Worm (Caenorhabditis elegans): ENCODE results near the gene irld-57.

The irld-57 gene

ce11 chrV:15712385-15712784 lies 14.1 kb downstream of the irld-57 start:
- no peak for TF ChIP-seq sox-4 (tag; optimal IDR thresholded peaks at IDR 0.05)
- no peak for TF ChIP-seq pros-1 (tag; optimal IDR thresholded peaks at IDR 0.05)
- TF ChIP-seq hlh-8 (tag; optimal IDR thresholded peaks at IDR 0.05), result no peak
- no peak for TF ChIP-seq unc-55 (GFP tag; optimal IDR thresholded peaks at IDR 0.05)
- no peak for TF ChIP-seq C38D4.7 (GFP tag; optimal IDR thresholded peaks at IDR 0.05)
- TF ChIP-seq F13H6.1 (tag; optimal IDR thresholded peaks at IDR 0.05), result no peak
- no peak for TF ChIP-seq T23F11.4 (GFP tag; optimal IDR thresholded peaks at IDR 0.05)
- TF ChIP-seq ceh-19 (GFP tag; optimal IDR thresholded peaks at IDR 0.05), result no peak
- TF ChIP-seq sdc-2 (tag; optimal IDR thresholded peaks at IDR 0.05), result no peak
- no peak for TF ChIP-seq ceh-18 (tag; optimal IDR thresholded peaks at IDR 0.05)
- TF ChIP-seq tbx-7 (tag; optimal IDR thresholded peaks at IDR 0.05), result no peak
- TF ChIP-seq ceh-45 (GFP tag; IDR thresholded peaks at IDR 0.05), result no peak
- TF ChIP-seq che-1 (tag; optimal IDR thresholded peaks at IDR 0.05), result no peak
- TF ChIP-seq madf-2 (tag; optimal IDR thresholded peaks at IDR 0.05), result no peak
- TF ChIP-seq hlh-15 (tag; optimal IDR thresholded peaks at IDR 0.05), result no peak
- no peak for TF ChIP-seq eyg-1 (tag; optimal IDR thresholded peaks at IDR 0.05)
- no peak for TF ChIP-seq ztf-16 (tag; optimal IDR thresholded peaks at IDR 0.05)

- no peak for TF ChIP-seq elt-4 (tag; optimal IDR thresholded peaks at IDR 0.05)
- no peak for TF ChIP-seq ceh-30 (tag; optimal IDR thresholded peaks at IDR 0.05)
- no peak for TF ChIP-seq dve-1 (tag; optimal IDR thresholded peaks at IDR 0.05)
- no peak for TF ChIP-seq mec-3 (tag; optimal IDR thresholded peaks at IDR 0.05; ENCODE audit: borderline replicate concordance)
- no peak for TF ChIP-seq C08G9.2 (tag; optimal IDR thresholded peaks at IDR 0.05)
- no peak for TF ChIP-seq zip-5 (tag; optimal IDR thresholded peaks at IDR 0.05)
- no peak for TF ChIP-seq odd-2 (tag; optimal IDR thresholded peaks at IDR 0.05)
- TF ChIP-seq pros-1 (tag; optimal IDR thresholded peaks at IDR 0.05), result no peak
- no peak for TF ChIP-seq pha-4 (tag; optimal IDR thresholded peaks at IDR 0.05)
- no peak for TF ChIP-seq K09A11.1 (tag; optimal IDR thresholded peaks at IDR 0.05; ENCODE audit: insufficient read depth)
Observed at ce11 chrV:15711898-15712297, 14.6 kb downstream of the irld-57 start, which contains the start of gene str-101. str-101 (minus strand) TSS chrV:15711998.

ce11 chrV:15710401-15710800 lies 16.1 kb downstream of the irld-57 start, which contains the start of gene Y6E2A.1:
Y6E2A.1 (minus strand) TSS chrV:15710501.
- TF ChIP-seq ceh-30 (tag; optimal IDR thresholded peaks at IDR 0.05) (no peak), pax-1 (tag; optimal IDR thresholded peaks at IDR 0.05) (no peak), pag-3 (tag; optimal IDR thresholded peaks at IDR 0.05; ENCODE audit: borderline replicate concordance) (no peak), F13H6.1 (tag; optimal IDR thresholded peaks at IDR 0.05) (no peak), T23F11.4 (GFP tag; optimal IDR thresholded peaks at IDR 0.05) (no peak), dve-1 (tag; optimal IDR thresholded peaks at IDR 0.05) (no peak), C38D4.7 (GFP tag; optimal IDR thresholded peaks at IDR 0.05) (no peak)

ce11 chrV:15707982-15708381 lies 18.5 kb downstream of the irld-57 start:
- TF ChIP-seq sox-4 (tag; optimal IDR thresholded peaks at IDR 0.05) (no peak), pros-1 (tag; optimal IDR thresholded peaks at IDR 0.05) (no peak)

- TF ChIP-seq ceh-34 (tag; optimal IDR thresholded peaks at IDR 0.05) (no peak), ceh-6 (GFP tag; optimal IDR thresholded peaks at IDR 0.05) (no peak), K02D7.2 (tag; optimal IDR thresholded peaks at IDR 0.05) (no peak), fkh-10 (GFP tag; optimal IDR thresholded peaks at IDR 0.05) (no peak), ztf-16 (tag; optimal IDR thresholded peaks at IDR 0.05) (no peak), lin-11 (tag; optimal IDR thresholded peaks at IDR 0.05) (no peak), unc-55 (GFP tag; optimal IDR thresholded peaks at IDR 0.05) (no peak), hlh-6 (tag; optimal IDR thresholded peaks at IDR 0.05) (no peak), hlh-15 (tag; optimal IDR thresholded peaks at IDR 0.05) (no peak)
Observed at ce11 chrV:15704745-15705144, 21.8 kb downstream of the irld-57 start, which contains the start of gene twk-34. twk-34 (plus strand) TSS chrV:15704960.

Measured in whole organism, late embryonic.